Worm (Caenorhabditis elegans) whole organism, late embryonic: Measurements from ENCODE around the gene pqn-35.

ENCODE experiments used
- C38D4.7 ChIP-seq: fragments of 200-800 bp; sonication (Bioruptor generic); optimal IDR thresholded peaks from 2 replicates; lab custom pipeline; 2018; ENCODE audit warnings: mild to moderate bottlenecking, missing genetic modification characterization, moderate library complexity, missing compliant biosample characterization
- K09A11.1 ChIP-seq: sonication (generic microtip); optimal IDR thresholded peaks from 2 replicates; lab custom pipeline; 2017; ENCODE audit warnings: antibody characterized with exemption, mild to moderate bottlenecking, missing genetic modification characterization, missing compliant biosample characterization; ENCODE audit not compliant: insufficient read depth
- ceh-22 ChIP-seq: sonication (generic microtip); optimal IDR thresholded peaks from 2 replicates; lab custom pipeline; 2017; ENCODE audit warnings: missing biosample characterization, missing genetic modification characterization
- ceh-30 ChIP-seq: fragments of 150-350 bp; optimal IDR thresholded peaks from 2 replicates; lab custom pipeline; 2014; ENCODE audit warnings: missing biosample characterization, missing genetic modification characterization
- lin-11 ChIP-seq: fragments of 200-800 bp; sonication (Bioruptor generic); optimal IDR thresholded peaks from 2 replicates; lab custom pipeline; 2018; ENCODE audit warnings: mild to moderate bottlenecking, missing genetic modification characterization, missing compliant biosample characterization
- nfya-1 ChIP-seq: sonication (generic microtip); optimal IDR thresholded peaks from 2 replicates; lab custom pipeline; 2017; ENCODE audit warnings: missing genetic modification characterization, mild to moderate bottlenecking, missing compliant biosample characterization, antibody characterized with exemption, moderate library complexity
- npax-4 ChIP-seq: sonication (generic microtip); optimal IDR thresholded peaks from 2 replicates; lab custom pipeline; 2016; ENCODE audit warnings: missing genetic modification characterization, missing compliant biosample characterization
- pqm-1 ChIP-seq: sonication (generic microtip); optimal IDR thresholded peaks from 2 replicates; lab custom pipeline; 2016; ENCODE audit warnings: missing genetic modification characterization, missing compliant biosample characterization

- no peak for TF ChIP-seq npax-4 (tag; lab: Kevin White, UChicago)
- TF ChIP-seq ceh-30: no peak
- TF ChIP-seq pqm-1 (tag; lab: Kevin White, UChicago): no peak
- TF ChIP-seq K09A11.1 (tag; lab: Kevin White, UChicago): no peak
- TF ChIP-seq lin-11 (tag; lab: Kevin White, UChicago): no peak
- no peak for TF ChIP-seq nfya-1
- no peak for TF ChIP-seq ceh-22 (tag; lab: Kevin White, UChicago)
- TF ChIP-seq C38D4.7 (GFP tag; lab: Kevin White, UChicago): no peak
These were observed 43.0 kb downstream of the pqn-35 start, which contains the start of gene fut-6 for ce11 chrII:4655834-4656233.
